Worm (Caenorhabditis elegans): ENCODE data around the gene T01H10.11.

DNA sequence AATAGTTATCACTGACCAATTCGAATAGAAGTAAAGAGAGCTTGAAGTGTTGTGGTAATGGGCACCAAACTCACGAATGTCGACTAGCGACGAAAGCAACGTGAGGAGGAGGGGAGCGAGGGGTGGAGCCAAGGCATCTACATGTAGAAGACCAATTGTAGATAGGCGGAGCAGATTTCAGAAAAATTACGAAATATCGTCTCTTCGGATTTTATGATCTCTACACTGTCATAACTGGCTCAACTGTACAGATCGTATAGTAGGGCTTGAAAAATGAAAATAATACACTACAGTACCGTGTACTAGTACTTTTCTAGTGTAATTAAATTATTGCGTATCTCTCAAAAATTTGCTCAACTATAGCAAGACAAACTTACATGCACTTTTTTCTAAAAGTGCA is 30.2 kb upstream of the T01H10.11 start, which contains the start of gene W03G11.4:
- no peak for TF ChIP-seq W03F9.2 (tag; optimal IDR thresholded peaks at IDR 0.05)
- no peak for TF ChIP-seq him-1 (tag; optimal IDR thresholded peaks at IDR 0.05)
